Worm (Caenorhabditis elegans): ENCODE measurements around the gene F58B4.2.

F58B4.2 gene

DNA sequence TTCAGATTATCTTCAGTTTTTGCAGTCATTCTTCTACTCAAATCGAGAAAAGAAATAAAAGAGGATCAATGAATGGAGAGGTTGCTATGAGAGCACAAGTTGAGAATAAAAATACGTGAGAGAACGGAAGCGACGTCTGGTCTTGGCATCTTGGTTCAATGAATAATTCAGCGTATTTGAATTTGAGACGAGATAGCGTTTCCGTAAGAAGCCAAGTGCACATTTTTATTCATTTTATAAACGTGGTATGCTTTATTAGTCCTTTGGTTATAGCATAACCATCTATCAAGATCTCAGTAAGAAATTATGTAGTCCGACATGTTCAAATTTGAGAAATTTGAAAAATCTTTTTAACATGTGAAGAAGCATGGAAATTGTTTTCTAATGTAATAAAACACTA lies at the start of gene F58B4.2:
Gene F58B4.2, minus strand, starts transcription at position 101 of the 400 bp plus-strand sequence.
- no peak for TF ChIP-seq him-1 (tag; optimal IDR thresholded peaks at IDR 0.05)
- TF ChIP-seq dao-5 (tag; optimal IDR thresholded peaks at IDR 0.05): no peak
- no peak for TF ChIP-seq W03F9.2 (tag; optimal IDR thresholded peaks at IDR 0.05)

ce11 chrV:10967594-10968273 lies 49.5 kb upstream of the F58B4.2 start:
- TF ChIP-seq him-1 (tag; optimal IDR thresholded peaks at IDR 0.05) (no peak), W03F9.2 (tag; optimal IDR thresholded peaks at IDR 0.05) (no peak), dao-5 (tag; optimal IDR thresholded peaks at IDR 0.05) (no peak)

- TF ChIP-seq dao-5 (tag; optimal IDR thresholded peaks at IDR 0.05): no peak
- no peak for TF ChIP-seq him-1 (tag; optimal IDR thresholded peaks at IDR 0.05)
- no peak for TF ChIP-seq W03F9.2 (tag; optimal IDR thresholded peaks at IDR 0.05)
Observed at ce11 chrV:10966874-10967273, 48.6 kb upstream of the F58B4.2 start.

DNA sequence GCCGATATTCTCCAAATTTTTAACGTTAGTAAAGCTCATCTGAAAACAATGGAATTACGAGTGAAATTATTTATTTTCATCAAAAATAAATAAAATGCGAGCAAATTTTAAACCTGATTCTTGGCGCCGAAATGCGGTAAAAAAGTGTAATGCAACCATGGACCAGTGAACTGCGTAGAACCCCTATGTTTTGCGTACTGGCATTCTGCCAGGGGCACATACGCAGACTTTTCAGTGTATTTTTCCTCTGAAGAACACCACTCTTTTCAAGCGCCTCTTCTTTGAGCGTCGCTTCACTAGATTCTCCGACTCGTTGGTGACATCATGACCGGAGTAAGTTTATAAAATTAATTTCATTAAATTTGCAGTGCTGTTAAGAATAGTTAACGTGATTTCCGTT lies 47.2 kb upstream of the F58B4.2 start, which contains the start of the genes ctf-4 and eef-1G:
Gene ctf-4, minus strand, starts transcription at position 39 of the 400 bp plus-strand sequence.
Gene eef-1G, plus strand, starts transcription at position 219 of the 400 bp plus-strand sequence.
- TF ChIP-seq dao-5 (tag; optimal IDR thresholded peaks at IDR 0.05) (no peak), him-1 (tag; optimal IDR thresholded peaks at IDR 0.05) (peak; percentile 89), W03F9.2 (tag; optimal IDR thresholded peaks at IDR 0.05) (peak; percentile 97)

DNA sequence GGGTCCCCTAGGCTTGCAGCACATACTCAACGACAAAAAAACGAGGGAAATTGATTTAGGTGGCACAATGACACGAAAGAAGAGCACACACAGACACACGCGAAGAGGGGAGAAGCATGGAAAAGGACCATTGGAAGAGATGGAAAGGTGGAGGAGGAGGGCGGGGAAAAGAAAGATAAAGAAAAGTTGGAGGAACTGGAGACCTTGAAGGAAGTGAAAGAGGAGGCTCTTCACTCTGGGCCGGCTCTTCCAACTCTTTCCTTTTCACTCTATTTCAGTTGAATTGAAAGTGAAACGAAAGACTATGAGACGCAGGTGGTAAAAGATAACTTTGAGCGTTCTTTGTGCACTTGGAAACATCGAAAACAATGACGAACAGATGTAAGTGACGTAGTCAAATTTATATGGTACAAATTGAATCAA lies 43.2 kb upstream of the F58B4.2 start:
- TF ChIP-seq dao-5 (tag; optimal IDR thresholded peaks at IDR 0.05): no peak
- peak; percentile 73 for TF ChIP-seq him-1 (tag; optimal IDR thresholded peaks at IDR 0.05)
- peak; percentile 42 for TF ChIP-seq W03F9.2 (tag; optimal IDR thresholded peaks at IDR 0.05)

DNA sequence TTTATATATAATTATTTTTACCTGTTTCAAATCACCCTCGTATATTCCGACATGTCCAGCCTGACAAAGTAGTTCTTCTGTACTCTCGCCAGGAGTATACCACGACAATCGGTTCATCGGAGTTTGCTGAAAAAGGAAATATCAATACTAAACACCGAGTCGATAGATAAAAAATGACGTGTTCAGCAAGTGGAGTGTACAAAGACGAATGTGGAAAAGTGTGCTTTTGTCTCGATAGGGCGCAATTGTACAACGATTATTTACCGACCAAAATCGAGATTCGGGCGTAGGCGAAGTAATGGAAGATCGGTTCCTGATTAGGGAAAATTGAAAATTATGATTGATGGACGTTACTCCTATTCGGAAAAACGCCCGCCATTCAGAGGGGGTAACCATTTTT lies 42.3 kb upstream of the F58B4.2 start, which contains the start of gene vps-36:
Gene vps-36, minus strand, starts transcription at position 126 of the 400 bp plus-strand sequence.
- no peak for TF ChIP-seq W03F9.2 (tag; optimal IDR thresholded peaks at IDR 0.05)
- TF ChIP-seq him-1 (tag; optimal IDR thresholded peaks at IDR 0.05): no peak
- TF ChIP-seq dao-5 (tag; optimal IDR thresholded peaks at IDR 0.05): no peak

ce11 chrV:10958322-10958900 lies 40.1 kb upstream of the F58B4.2 start, which contains the start of gene pigt-1:
pigt-1 (minus strand) TSS chrV:10958821.
- TF ChIP-seq W03F9.2 (tag; optimal IDR thresholded peaks at IDR 0.05) (peak; percentile 11), dao-5 (tag; optimal IDR thresholded peaks at IDR 0.05) (no peak), him-1 (tag; optimal IDR thresholded peaks at IDR 0.05) (no peak)

DNA sequence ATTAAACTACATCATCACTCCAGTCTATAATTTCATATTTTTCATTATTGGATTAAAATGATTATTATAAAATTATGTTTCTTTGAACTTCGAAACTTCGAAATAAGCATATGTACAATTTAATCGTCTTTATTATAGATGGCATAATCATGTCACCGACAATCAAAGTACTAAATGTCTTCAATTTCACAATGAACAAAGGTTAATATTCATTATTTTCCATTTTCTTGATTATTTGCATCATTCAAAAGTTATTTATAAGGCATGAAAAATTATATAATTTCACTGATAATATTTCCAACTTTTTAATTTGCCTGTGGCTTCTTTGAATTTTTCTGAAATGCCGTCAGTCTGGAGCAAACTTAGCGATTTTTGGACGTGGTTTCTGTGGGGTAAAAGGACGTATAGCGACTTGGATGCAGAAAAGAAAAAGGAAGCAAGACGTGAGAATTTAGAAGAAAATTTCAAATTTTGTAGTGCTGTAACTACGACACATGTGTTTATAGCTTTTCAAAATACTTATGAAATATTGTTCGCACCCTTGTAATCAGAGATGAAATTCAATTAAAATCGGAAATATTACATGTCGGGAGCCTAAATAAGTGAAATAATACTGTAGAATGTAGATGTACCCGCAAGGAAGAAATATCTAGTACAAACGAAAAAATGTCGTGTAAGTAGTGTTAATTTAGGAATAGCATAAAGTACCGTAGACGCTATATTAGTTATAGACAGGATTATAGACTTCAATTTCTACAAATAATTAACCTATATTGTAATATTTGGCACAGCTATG lies 37.6 kb upstream of the F58B4.2 start, which contains the start of gene F17C11.13:
Gene F17C11.13, plus strand, starts transcription at position 243 of the 796 bp plus-strand sequence.
- TF ChIP-seq him-1 (tag; optimal IDR thresholded peaks at IDR 0.05) (no peak), W03F9.2 (tag; optimal IDR thresholded peaks at IDR 0.05) (no peak), dao-5 (tag; optimal IDR thresholded peaks at IDR 0.05) (no peak)

- TF ChIP-seq W03F9.2 (tag; optimal IDR thresholded peaks at IDR 0.05) (no peak), him-1 (tag; optimal IDR thresholded peaks at IDR 0.05) (no peak), dao-5 (tag; optimal IDR thresholded peaks at IDR 0.05) (no peak)
Observed at ce11 chrV:10954832-10955231, 36.6 kb upstream of the F58B4.2 start, which contains the start of gene F17C11.6. F17C11.6 (plus strand) TSS chrV:10955121.

DNA sequence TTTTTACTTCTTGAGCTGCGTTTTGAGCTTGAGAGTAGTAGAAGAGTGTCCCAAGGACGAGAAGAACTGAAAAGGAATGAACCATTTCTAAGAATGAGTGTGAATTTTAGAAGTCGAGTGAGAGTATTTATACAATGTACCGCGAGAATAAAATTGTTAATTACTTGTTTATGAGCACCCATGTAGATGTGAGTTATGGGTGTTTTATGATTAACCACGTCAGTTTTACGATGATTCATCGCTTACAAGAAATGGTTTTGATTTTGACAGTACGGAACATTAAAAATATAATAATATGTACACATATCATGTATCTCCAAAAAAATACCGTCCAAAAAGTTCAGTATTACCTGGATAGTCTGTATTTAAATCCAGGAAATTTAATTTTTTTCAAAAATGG lies 36.1 kb upstream of the F58B4.2 start, which contains the start of gene clec-221:
Gene clec-221, minus strand, starts transcription at position 101 of the 400 bp plus-strand sequence.
- TF ChIP-seq him-1 (tag; optimal IDR thresholded peaks at IDR 0.05) (no peak), dao-5 (tag; optimal IDR thresholded peaks at IDR 0.05) (no peak), W03F9.2 (tag; optimal IDR thresholded peaks at IDR 0.05) (no peak)

DNA sequence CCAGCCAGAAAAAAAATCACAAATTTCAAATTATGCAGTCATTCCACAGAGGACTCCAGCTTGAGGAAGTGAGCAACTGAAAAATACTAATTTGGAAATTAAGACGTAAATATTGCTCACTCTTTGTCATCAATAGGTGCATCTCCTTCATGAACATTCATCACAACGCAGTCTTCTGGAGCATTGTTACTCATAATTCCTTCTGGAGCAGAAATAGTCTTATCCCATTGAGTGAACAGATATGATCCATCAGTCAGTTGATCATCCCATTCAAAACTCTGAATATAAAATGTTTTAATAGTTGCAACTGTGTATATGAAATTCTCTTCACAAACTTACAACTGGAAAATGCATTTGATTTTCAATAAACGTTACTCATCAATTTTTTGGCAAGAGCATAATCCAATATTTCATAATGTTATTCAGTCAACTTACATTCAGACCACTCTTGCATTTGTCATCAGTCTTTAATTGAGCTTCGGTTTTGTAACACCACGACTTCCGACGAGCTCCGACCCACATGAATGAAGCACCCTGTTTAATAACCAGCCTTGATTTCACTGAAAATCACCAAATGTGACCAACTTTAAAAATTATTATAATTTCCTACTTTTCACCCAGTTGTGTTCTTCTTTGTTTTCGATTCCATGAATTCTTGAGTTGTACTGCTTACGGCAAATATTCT lies 35.3 kb upstream of the F58B4.2 start:
- TF ChIP-seq him-1 (tag; optimal IDR thresholded peaks at IDR 0.05): no peak
- no peak for TF ChIP-seq W03F9.2 (tag; optimal IDR thresholded peaks at IDR 0.05)
- TF ChIP-seq dao-5 (tag; optimal IDR thresholded peaks at IDR 0.05): no peak

DNA sequence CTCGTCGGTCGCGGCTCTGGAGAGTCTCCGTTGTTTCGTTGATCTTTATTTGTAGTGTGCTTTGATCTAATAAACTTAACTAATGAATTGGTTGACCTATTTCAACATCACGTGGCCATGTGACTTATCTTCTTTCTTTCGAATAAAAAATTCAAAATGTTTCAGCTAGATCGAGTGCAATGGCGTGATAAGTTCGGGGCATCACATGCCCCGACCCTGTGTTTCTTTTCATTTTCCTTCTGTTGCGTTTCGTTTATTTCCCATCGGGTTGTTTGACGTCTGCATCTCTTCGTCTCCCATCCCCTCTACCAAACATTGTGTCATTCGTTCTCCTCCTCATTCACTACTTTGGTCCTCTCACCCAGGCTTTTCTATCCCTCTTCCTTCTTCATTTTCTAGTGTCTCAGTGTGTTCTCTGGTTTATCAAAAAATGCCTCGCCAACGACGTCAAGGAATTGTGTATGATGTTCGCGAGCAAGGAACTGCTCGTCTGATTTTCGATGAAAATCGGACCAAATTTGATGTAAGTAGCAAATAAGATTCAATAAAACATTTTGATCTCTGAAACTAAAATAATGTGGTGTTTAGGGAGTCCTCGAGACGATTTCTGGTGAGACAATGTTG lies 33.5 kb upstream of the F58B4.2 start, which contains the start of gene F17C11.4:
Gene F17C11.4, plus strand, starts transcription at position 206 of the 624 bp plus-strand sequence.
- no peak for TF ChIP-seq him-1 (tag; optimal IDR thresholded peaks at IDR 0.05)
- peak; percentile 62 for TF ChIP-seq W03F9.2 (tag; optimal IDR thresholded peaks at IDR 0.05)

All from whole organism, L4/young adult.